Worm (Caenorhabditis elegans) whole organism, L4/young adult: ENCODE results near the gene drd-1.

Source experiments
- W03F9.2 ChIP-seq: fragments of 150-350 bp; optimal IDR thresholded peaks from 2 replicates; lab custom pipeline; 2014; ENCODE audit warnings: missing biosample characterization, missing genetic modification characterization
- dao-5 ChIP-seq: sonication (generic microtip); optimal IDR thresholded peaks from 2 replicates; lab custom pipeline; 2016; ENCODE audit warnings: missing genotype, missing genetic modification characterization, moderate library complexity, missing compliant biosample characterization
- him-1 ChIP-seq: sonication (generic microtip); optimal IDR thresholded peaks from 2 replicates; lab custom pipeline; 2016; ENCODE audit warnings: missing genotype, missing genetic modification reagents, missing genetic modification characterization, missing compliant biosample characterization

- TF ChIP-seq dao-5: no peak
- no peak for TF ChIP-seq him-1 (tag; lab: Kevin White, UChicago)
- no peak for TF ChIP-seq W03F9.2 (tag; lab: Kevin White, UChicago)
These were observed 18.8 kb upstream of the drd-1 start, which contains the start of gene amt-3 for ce11 chrII:8369059-8369458.
